Worm (Caenorhabditis elegans): ENCODE data around the gene F58F12.3.

Gene F58F12.3

DNA sequence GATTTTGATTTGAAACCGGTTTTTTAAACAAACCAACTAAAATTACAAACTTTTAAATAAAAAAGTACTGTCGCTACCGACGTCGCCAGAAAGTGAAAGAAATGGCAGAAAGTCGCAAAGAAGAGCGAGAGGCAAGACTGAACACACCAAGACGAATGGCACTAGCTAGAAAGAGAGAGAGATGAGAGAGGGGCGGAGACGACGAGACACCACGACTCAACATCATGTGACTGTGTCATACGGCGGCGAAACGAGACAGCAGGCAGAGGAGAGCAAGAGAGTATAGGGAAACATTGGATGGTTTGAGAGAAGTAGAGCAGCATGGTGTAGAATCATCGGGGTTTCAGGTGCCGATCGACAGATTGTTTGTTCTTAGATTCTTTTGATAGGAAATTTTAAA is 42.7 kb downstream of the F58F12.3 start (continued):
- TF ChIP-seq snpc-4 (tag; optimal IDR thresholded peaks at IDR 0.05) (peak; percentile 60), unc-98 (GFP tag; IDR thresholded peaks at IDR 0.05) (no peak), nhr-12 (tag; optimal IDR thresholded peaks at IDR 0.05) (no peak), unc-86 (tag; optimal IDR thresholded peaks at IDR 0.05) (peak; percentile 91), sox-4 (tag; optimal IDR thresholded peaks at IDR 0.05) (peak; percentile 69), vab-15 (tag; optimal IDR thresholded peaks at IDR 0.05) (no peak), ceh-63 (GFP tag; optimal IDR thresholded peaks at IDR 0.05) (no peak), nhr-11 (tag; optimal IDR thresholded peaks at IDR 0.05) (peak; percentile 68), ces-1 (GFP tag; optimal IDR thresholded peaks at IDR 0.05) (no peak), hlh-4 (tag; optimal IDR thresholded peaks at IDR 0.05) (no peak), ztf-4 (tag; optimal IDR thresholded peaks at IDR 0.05) (peak; percentile 96), sup-37 (GFP tag; optimal IDR thresholded peaks at IDR 0.05) (peak; percentile 22), irx-1 (tag; optimal IDR thresholded peaks at IDR 0.05) (peak; percentile 74), nhr-84 (tag; optimal IDR thresholded peaks at IDR 0.05) (no peak), ceh-82 (tag; optimal IDR thresholded peaks at IDR 0.05) (peak; percentile 84 to 92 (median 85)), grh-1 (GFP tag; IDR thresholded peaks at IDR 0.05) (peak; percentile 79), nhr-47 (tag; optimal IDR thresholded peaks at IDR 0.05) (peak; percentile 94), lin-15B (tag; optimal IDR thresholded peaks at IDR 0.05) (peak; percentile 20), egl-13 (tag; optimal IDR thresholded peaks at IDR 0.05) (peak; percentile 46), dpl-1 (GFP tag; optimal IDR thresholded peaks at IDR 0.05) (peak; percentile 58 to 76 (median 66)), nhr-76 (tag; optimal IDR thresholded peaks at IDR 0.05) (no peak), xbp-1 (tag; optimal IDR thresholded peaks at IDR 0.05) (peak; percentile 90), lsy-2 (tag; optimal IDR thresholded peaks at IDR 0.05) (peak; percentile 88 to 91), pqm-1 (tag; optimal IDR thresholded peaks at IDR 0.05) (no peak), nhr-90 (tag; optimal IDR thresholded peaks at IDR 0.05; ENCODE audit: poor library complexity) (peak; percentile 93), lin-39 (tag; optimal IDR thresholded peaks at IDR 0.05) (peak; percentile 53), swsn-7 (tag; optimal IDR thresholded peaks at IDR 0.05) (peak; percentile 94), fkh-4 (tag; optimal IDR thresholded peaks at IDR 0.05; ENCODE audit: borderline replicate concordance) (no peak), elt-3 (tag; optimal IDR thresholded peaks at IDR 0.05) (peak in 5 of 6 experiments; percentile 19 to 93 (median 59)), ceh-90 (tag; optimal IDR thresholded peaks at IDR 0.05) (no peak), tbx-2 (tag; optimal IDR thresholded peaks at IDR 0.05) (peak; percentile 94), fkh-10 (GFP tag; optimal IDR thresholded peaks at IDR 0.05) (peak; percentile 35), mef-2 (tag; optimal IDR thresholded peaks at IDR 0.05) (peak; percentile 77), mab-9 (GFP tag; IDR thresholded peaks at IDR 0.05) (peak; percentile 70), zag-1 (tag; optimal IDR thresholded peaks at IDR 0.05) (no peak), efl-3 (GFP tag; optimal IDR thresholded peaks at IDR 0.05) (no peak), nhr-20 (tag; optimal IDR thresholded peaks at IDR 0.05) (peak; percentile 97), pag-3 (tag; optimal IDR thresholded peaks at IDR 0.05; ENCODE audit: borderline replicate concordance, insufficient read depth) (no peak), unc-130 (tag; optimal IDR thresholded peaks at IDR 0.05) (peak; percentile 66), F16B12.6 (tag; optimal IDR thresholded peaks at IDR 0.05) (no peak), aly-2 (tag; optimal IDR thresholded peaks at IDR 0.05) (no peak), alr-1 (tag; optimal IDR thresholded peaks at IDR 0.05; ENCODE audit: borderline replicate concordance) (no peak), ets-5 (GFP tag; IDR thresholded peaks at IDR 0.05) (no peak), tlp-1 (tag; optimal IDR thresholded peaks at IDR 0.05) (no peak), nhr-71 (tag; optimal IDR thresholded peaks at IDR 0.05) (peak; percentile 97), unc-62 (GFP tag; optimal IDR thresholded peaks at IDR 0.05) (no peak), lin-14 (GFP tag; optimal IDR thresholded peaks at IDR 0.05) (peak; percentile 96)
